Fruit fly (Drosophila melanogaster) S2 (cell line): Measurements from ENCODE around the gene Hat1.

Source experiments
- CG8478 ChIP-seq: fragments of >200 bp; optimal IDR thresholded peaks from 2 replicates; lab custom pipeline; 2018
- CTCF ChIP-seq, 2 experiments: fragments of >200 bp; optimal IDR thresholded peaks; 2 replicates each; lab custom pipeline; 2018

dm6 chr3R:5797709-5798108, 8.5 kb upstream of the Hat1 start:
- no peak for TF ChIP-seq CTCF (optimal IDR thresholded peaks at IDR 0.05; lab: Kevin White, UChicago)
- no peak for TF ChIP-seq CG8478 (lab: Kevin White, UChicago)
